Fruit fly (Drosophila melanogaster) whole organism, adult: ENCODE results near the gene HGTX.

Experiments
- CG11617 ChIP-seq: fragments of 200-800 bp; sonication (Bioruptor generic); optimal IDR thresholded peaks from 2 replicates; lab custom pipeline; 2017; ENCODE audit warnings: mild to moderate bottlenecking, missing biosample characterization, missing genetic modification reagents, missing genetic modification characterization
- CG12768 ChIP-seq: fragments of 200-800 bp; sonication (Bioruptor generic); optimal IDR thresholded peaks from 2 replicates; lab custom pipeline; 2017; ENCODE audit warnings: missing biosample characterization, missing genetic modification characterization, mild to moderate bottlenecking, moderate library complexity, missing genetic modification reagents
- CG14711 ChIP-seq: fragments of 200-800 bp; sonication (Bioruptor generic); optimal IDR thresholded peaks from 2 replicates; lab custom pipeline; 2018; ENCODE audit warnings: missing biosample characterization, mild to moderate bottlenecking, missing genetic modification characterization, moderate library complexity
- CG1620 ChIP-seq: fragments of 200-800 bp; sonication (Bioruptor generic); optimal IDR thresholded peaks from 2 replicates; lab custom pipeline; 2016; ENCODE audit warnings: missing biosample characterization, missing genetic modification characterization
- CG33017 ChIP-seq: fragments of 200-800 bp; sonication (Bioruptor generic); optimal IDR thresholded peaks from 2 replicates; lab custom pipeline; 2018; ENCODE audit warnings: missing biosample characterization, mild to moderate bottlenecking, missing genetic modification characterization, moderate library complexity
- CG5204 ChIP-seq: fragments of 200-800 bp; sonication (Bioruptor generic); optimal IDR thresholded peaks from 2 replicates; lab custom pipeline; 2016; ENCODE audit warnings: missing biosample characterization, missing genetic modification characterization
- CG7045 ChIP-seq: fragments of 200-800 bp; sonication (Bioruptor generic); optimal IDR thresholded peaks from 2 replicates; lab custom pipeline; 2017; ENCODE audit warnings: missing biosample characterization, mild to moderate bottlenecking, missing genetic modification characterization
- CG7101 ChIP-seq: fragments of 200-800 bp; sonication (Bioruptor generic); optimal IDR thresholded peaks from 2 replicates; lab custom pipeline; 2018; ENCODE audit warnings: missing biosample characterization, mild to moderate bottlenecking, missing genetic modification characterization, moderate library complexity
- Clk ChIP-seq: fragments of 200-800 bp; sonication (Bioruptor generic); optimal IDR thresholded peaks from 2 replicates; lab custom pipeline; 2017; ENCODE audit warnings: missing biosample characterization, missing genetic modification characterization
- Crg-1 ChIP-seq: fragments of 200-800 bp; sonication (Bioruptor generic); optimal IDR thresholded peaks from 2 replicates; lab custom pipeline; 2016; ENCODE audit warnings: missing biosample characterization, missing genetic modification characterization
- Hr96 ChIP-seq: fragments of 200-800 bp; sonication (Bioruptor generic); optimal IDR thresholded peaks from 2 replicates; lab custom pipeline; 2016; ENCODE audit warnings: missing biosample characterization, missing genetic modification characterization
- Mnt ChIP-seq: fragments of 200-800 bp; sonication (Bioruptor generic); optimal IDR thresholded peaks from 2 replicates; lab custom pipeline; 2016; ENCODE audit warnings: missing biosample characterization, mild to moderate bottlenecking, missing genetic modification characterization
- bab1 ChIP-seq: fragments of 200-800 bp; sonication (Bioruptor generic); optimal IDR thresholded peaks from 3 replicates; lab custom pipeline; 2019; ENCODE audit warnings: missing biosample characterization, mild to moderate bottlenecking, missing genetic modification characterization, moderate library complexity
- cic ChIP-seq: fragments of 200-800 bp; sonication (Bioruptor generic); optimal IDR thresholded peaks from 2 replicates; lab custom pipeline; 2017; ENCODE audit warnings: missing biosample characterization, mild to moderate bottlenecking, missing genetic modification characterization, moderate library complexity
- cnc ChIP-seq, 2 experiments: fragments of >200 bp; optimal IDR thresholded peaks; 2 replicates each; lab custom pipeline; 2017
- kay ChIP-seq: fragments of 200-800 bp; sonication (Bioruptor generic); peaks from one replicate; lab custom pipeline; 2016; ENCODE audit warnings: missing biosample characterization, missing genetic modification characterization, borderline replicate concordance
- ovo ChIP-seq: fragments of 200-800 bp; sonication (Bioruptor generic); optimal IDR thresholded peaks from 2 replicates; lab custom pipeline; 2016; ENCODE audit warnings: missing biosample characterization, missing genetic modification characterization
- pad ChIP-seq: fragments of 200-800 bp; sonication (Bioruptor generic); optimal IDR thresholded peaks from 3 replicates; lab custom pipeline; 2017; ENCODE audit warnings: missing biosample characterization, missing genetic modification characterization, mild to moderate bottlenecking, moderate library complexity, missing genetic modification reagents
- tj ChIP-seq: fragments of 200-800 bp; sonication (Bioruptor generic); optimal IDR thresholded peaks from 3 replicates; lab custom pipeline; 2017; ENCODE audit warnings: missing biosample characterization, mild to moderate bottlenecking, missing genetic modification characterization, moderate library complexity
- toe ChIP-seq: fragments of 200-800 bp; sonication (Bioruptor generic); optimal IDR thresholded peaks from 2 replicates; lab custom pipeline; 2016; ENCODE audit warnings: missing biosample characterization, missing genetic modification characterization

Gene HGTX

DNA sequence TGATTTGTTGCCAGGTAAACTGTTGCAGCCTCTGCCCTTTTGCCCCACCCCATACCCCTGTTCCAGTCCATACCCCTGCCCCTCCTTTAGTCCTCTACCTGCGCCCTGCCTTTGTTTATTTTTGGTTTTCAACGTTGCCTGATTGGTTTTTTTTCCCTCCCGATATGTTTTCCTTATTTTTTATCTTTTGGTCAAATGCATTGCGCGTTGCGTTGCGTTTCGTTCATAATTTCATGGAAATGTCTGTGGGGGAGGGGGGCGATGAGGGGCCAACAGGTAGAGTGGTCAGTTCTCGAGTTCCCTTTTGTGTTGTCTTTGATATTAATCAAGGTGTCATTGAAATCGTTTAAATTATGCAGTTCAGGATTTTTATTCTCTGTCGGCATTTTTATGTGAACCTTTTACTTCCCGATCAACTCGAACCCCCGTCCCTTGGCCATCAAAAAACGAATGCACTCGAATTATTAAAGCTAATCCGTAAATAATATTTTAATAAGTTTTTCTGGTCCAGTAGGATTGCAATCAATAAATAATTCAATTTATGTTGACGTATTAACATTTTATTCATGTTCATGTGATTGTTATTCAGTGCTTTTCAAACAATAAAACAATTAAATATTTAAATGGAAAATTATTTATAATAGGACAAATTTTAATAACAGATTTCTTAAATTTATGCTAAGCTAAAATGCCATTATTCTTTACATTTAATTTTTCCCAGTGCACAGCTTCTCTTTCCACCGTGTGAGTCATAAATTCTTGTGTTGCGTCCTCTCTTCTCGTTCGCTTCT, 35.6 kb upstream of the HGTX start:
- TF ChIP-seq CG14711 (no peak), Crg-1 (no peak), CG7101 (tag; lab: Kevin White, UChicago) (no peak), Hr96 (GFP tag; lab: Kevin White, UChicago) (no peak), CG7045 (no peak), tj (peak; percentile 82), cic (GFP tag; lab: Kevin White, UChicago) (no peak), toe (GFP tag; lab: Kevin White, UChicago) (no peak)

DNA sequence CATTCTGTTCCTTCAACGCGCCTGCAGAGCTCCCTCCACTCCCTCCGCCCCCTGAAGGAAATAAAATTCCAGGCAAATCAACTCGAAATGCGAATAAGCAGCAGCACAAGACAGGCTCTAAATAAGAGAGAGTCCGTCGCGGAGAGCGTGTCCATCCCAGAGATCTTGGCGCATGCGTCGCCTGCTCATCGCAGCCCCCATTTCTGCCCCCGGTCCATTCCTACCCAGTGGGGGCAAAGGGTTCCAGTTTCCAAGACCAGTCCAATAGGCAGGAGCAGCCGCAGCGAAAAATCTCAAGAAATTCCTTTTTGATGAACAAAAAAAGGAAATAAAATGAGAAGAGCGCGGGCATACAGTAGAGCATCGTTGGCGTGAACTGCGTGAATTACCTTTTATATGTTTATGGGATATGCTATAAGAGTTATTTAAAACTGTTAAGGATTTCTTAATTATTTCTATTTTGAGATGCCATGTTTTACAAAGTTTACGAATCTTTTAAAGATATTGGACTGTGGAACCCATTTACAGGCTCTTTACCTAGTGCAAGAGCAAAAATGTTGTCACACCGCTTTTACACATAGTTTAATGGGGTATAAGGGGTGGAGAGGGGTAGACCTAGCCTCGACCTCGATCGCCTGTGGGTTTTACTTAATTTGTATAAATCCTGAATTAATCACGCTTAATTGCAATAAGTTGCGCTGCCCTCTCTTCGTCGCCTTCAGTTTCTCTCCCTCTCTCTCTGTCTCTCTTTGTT, 34.9 kb upstream of the HGTX start:
- no peak for TF ChIP-seq cic (GFP tag; lab: Kevin White, UChicago)
- no peak for TF ChIP-seq kay (GFP tag; lab: Kevin White, UChicago)
- no peak for TF ChIP-seq Clk
- no peak for TF ChIP-seq CG14711
- no peak for TF ChIP-seq Mnt (GFP tag; lab: Kevin White, UChicago)
- no peak for TF ChIP-seq ovo (GFP tag; lab: Kevin White, UChicago)
- TF ChIP-seq bab1 (GFP tag; lab: Kevin White, UChicago), result no peak
- no peak for TF ChIP-seq Crg-1
- TF ChIP-seq CG11617 (GFP tag; lab: Kevin White, UChicago), result no peak
- no peak for TF ChIP-seq CG5204 (GFP tag; lab: Kevin White, UChicago)
- no peak for TF ChIP-seq CG33017 (tag; lab: Kevin White, UChicago)
- no peak for TF ChIP-seq CG7045
- TF ChIP-seq CG1620 (GFP tag; lab: Kevin White, UChicago), result no peak
- no peak for TF ChIP-seq tj
- TF ChIP-seq pad (GFP tag; lab: Kevin White, UChicago), result no peak
- TF ChIP-seq CG12768 (GFP tag; lab: Kevin White, UChicago), result no peak
- TF ChIP-seq cnc (optimal IDR thresholded peaks at IDR 0.05; lab: Kevin White, UChicago), result no peak

DNA sequence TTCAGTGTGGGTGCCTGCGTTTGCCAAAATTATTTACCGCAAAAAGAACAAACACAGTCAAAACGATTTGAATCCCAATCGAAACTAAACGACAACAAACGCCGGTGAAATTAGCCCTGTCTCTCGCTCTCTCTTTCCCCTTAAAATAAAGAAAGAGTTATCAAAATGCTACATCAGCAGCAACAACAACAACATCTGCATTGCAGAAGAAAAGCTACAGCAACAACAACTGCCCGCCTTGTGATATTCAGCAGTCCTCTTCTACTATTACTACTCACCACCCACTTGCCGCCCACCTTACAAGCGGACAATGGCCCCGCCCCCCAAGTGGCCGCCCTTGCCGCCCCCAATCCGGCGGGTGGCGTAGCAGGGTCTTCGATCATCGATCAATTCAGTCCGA, 33.6 kb upstream of the HGTX start:
- TF ChIP-seq CG11617 (GFP tag; lab: Kevin White, UChicago) (no peak), CG5204 (GFP tag; lab: Kevin White, UChicago) (no peak), kay (GFP tag; lab: Kevin White, UChicago) (no peak), pad (GFP tag; lab: Kevin White, UChicago) (peak; percentile 65), CG12768 (GFP tag; lab: Kevin White, UChicago) (no peak), Mnt (GFP tag; lab: Kevin White, UChicago) (no peak), CG7101 (tag; lab: Kevin White, UChicago) (no peak), cnc (optimal IDR thresholded peaks at IDR 0.05; lab: Kevin White, UChicago) (no peak), CG7045 (no peak), tj (peak; percentile 63), Clk (no peak), bab1 (GFP tag; lab: Kevin White, UChicago) (no peak), ovo (GFP tag; lab: Kevin White, UChicago) (no peak)

DNA sequence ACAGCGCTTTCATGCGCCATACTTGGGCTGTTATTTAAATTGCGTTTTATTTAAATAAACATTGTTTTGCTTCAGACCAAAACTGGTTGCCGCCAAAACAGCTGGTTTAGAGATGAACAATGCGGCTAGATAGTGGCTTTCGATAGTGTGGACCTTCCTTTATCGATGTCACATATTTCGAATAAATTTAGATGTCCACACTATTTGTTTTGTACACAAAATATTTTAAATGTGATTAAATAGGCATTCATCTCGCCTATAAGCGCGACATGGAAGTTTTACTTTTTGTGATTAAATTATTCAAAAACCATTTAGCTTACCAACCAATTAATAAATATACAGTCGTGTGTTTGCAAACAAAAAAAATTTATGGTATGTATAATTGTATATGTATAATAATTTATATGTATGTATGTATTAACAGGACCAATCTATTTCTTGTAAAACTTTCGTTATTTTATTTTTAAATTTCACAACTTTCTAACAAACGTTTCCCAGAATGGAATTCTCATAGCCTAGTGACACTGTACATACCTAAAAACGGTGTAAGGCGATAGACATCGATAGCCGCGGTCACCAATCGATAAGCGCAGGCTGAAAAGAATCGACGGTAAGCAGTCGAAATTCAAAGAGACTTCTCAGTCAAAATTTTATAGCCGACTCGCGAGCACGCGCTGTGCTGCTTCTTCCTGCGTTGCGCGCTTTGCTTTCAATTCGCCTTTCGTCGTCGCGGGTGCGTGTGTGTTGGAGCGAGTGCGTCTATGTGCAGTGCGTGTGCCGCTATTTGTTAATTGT, 32.8 kb upstream of the HGTX start, which contains the start of the genes RecQ5 and dlp:
Gene RecQ5, minus strand, starts transcription at position 114 of the 795 bp plus-strand sequence.
Gene dlp, plus strand, starts transcription at position 638 of the 795 bp plus-strand sequence.
- TF ChIP-seq CG14711 (peak; percentile 54), cic (GFP tag; lab: Kevin White, UChicago) (no peak), toe (GFP tag; lab: Kevin White, UChicago) (peak; percentile 78), bab1 (GFP tag; lab: Kevin White, UChicago) (peak; percentile 73), CG33017 (tag; lab: Kevin White, UChicago) (peak; percentile 21), ovo (GFP tag; lab: Kevin White, UChicago) (peak; percentile 69), pad (GFP tag; lab: Kevin White, UChicago) (no peak), CG11617 (GFP tag; lab: Kevin White, UChicago) (peak; percentile 70), Crg-1 (peak; percentile 69), tj (no peak), cnc (optimal IDR thresholded peaks at IDR 0.05; lab: Kevin White, UChicago) (no peak), CG7045 (peak; percentile 61), CG12768 (GFP tag; lab: Kevin White, UChicago) (peak; percentile 48), CG1620 (GFP tag; lab: Kevin White, UChicago) (peak; percentile 59), Clk (peak; percentile 50), Hr96 (GFP tag; lab: Kevin White, UChicago) (peak; percentile 34), kay (GFP tag; lab: Kevin White, UChicago) (peak; percentile 93), Mnt (GFP tag; lab: Kevin White, UChicago) (peak; percentile 41), CG5204 (GFP tag; lab: Kevin White, UChicago) (peak; percentile 68), CG7101 (tag; lab: Kevin White, UChicago) (peak; percentile 69)

DNA sequence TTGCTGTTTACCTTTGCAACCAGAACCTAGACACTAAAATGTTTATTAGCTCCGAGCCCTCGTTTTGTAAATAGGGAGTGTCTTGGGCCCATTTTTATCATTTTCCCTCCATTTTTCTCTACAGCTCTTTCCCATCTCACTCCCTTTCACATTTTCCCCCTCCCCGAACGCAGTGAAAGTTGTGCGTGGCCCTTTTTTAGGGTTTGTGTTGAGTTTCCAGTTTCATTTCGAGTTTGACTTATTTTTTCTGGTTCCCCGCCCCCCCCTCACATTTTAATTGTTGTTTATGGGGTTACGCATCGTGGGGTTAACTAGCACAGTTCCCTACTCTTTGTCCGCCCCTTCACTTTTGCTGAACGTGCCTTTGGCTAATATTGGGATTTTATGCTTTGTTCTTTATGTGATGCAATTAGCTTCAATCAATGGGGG, 26.2 kb upstream of the HGTX start:
- TF ChIP-seq CG33017 (tag; lab: Kevin White, UChicago), result no peak
- TF ChIP-seq CG11617 (GFP tag; lab: Kevin White, UChicago), result no peak
- TF ChIP-seq CG5204 (GFP tag; lab: Kevin White, UChicago), result no peak
- no peak for TF ChIP-seq Clk
- no peak for TF ChIP-seq tj
- TF ChIP-seq Crg-1, result no peak
- TF ChIP-seq cnc (optimal IDR thresholded peaks at IDR 0.05; lab: Kevin White, UChicago), result no peak
- no peak for TF ChIP-seq pad (GFP tag; lab: Kevin White, UChicago)
- TF ChIP-seq kay (GFP tag; lab: Kevin White, UChicago), result no peak
- no peak for TF ChIP-seq CG7045
